Worm (Caenorhabditis elegans) whole organism, early embryonic: ENCODE results near the gene sms-1.
A peak's percentile ranks its signal among the peaks of the same experiment; 100 is the strongest.

Experiments
- B0310.2 ChIP-seq: sonication (generic microtip); optimal IDR thresholded peaks from 2 replicates; lab custom pipeline; 2016; ENCODE audit warnings: mild to moderate bottlenecking, missing genetic modification characterization, missing compliant biosample characterization
- F13C5.2 ChIP-seq: sonication (generic microtip); optimal IDR thresholded peaks from 2 replicates; lab custom pipeline; 2017; ENCODE audit warnings: mild to moderate bottlenecking, missing genetic modification characterization, inconsistent platforms, missing compliant biosample characterization
- aly-1 ChIP-seq: sonication (generic microtip); optimal IDR thresholded peaks from 2 replicates; lab custom pipeline; 2016; ENCODE audit warnings: missing genetic modification characterization, missing compliant biosample characterization
- ama-1 ChIP-seq: fragments of 150-350 bp; optimal IDR thresholded peaks from 2 replicates; lab custom pipeline; 2014
- ceh-13 ChIP-seq: fragments of 200-800 bp; sonication (Bioruptor generic); optimal IDR thresholded peaks from 2 replicates; lab custom pipeline; 2018; ENCODE audit warnings: mild to moderate bottlenecking, missing genetic modification characterization, missing compliant biosample characterization
- ceh-36 ChIP-seq: sonication (generic microtip); optimal IDR thresholded peaks from 2 replicates; lab custom pipeline; 2016; ENCODE audit warnings: missing genetic modification characterization, inconsistent platforms, missing compliant biosample characterization
- ets-7 ChIP-seq: sonication (generic microtip); optimal IDR thresholded peaks from 2 replicates; lab custom pipeline; 2016; ENCODE audit warnings: missing genotype, missing genetic modification characterization, missing compliant biosample characterization
- flt-1 ChIP-seq: fragments of 200-800 bp; sonication (Bioruptor generic); IDR thresholded peaks from 2 replicates; pipeline ENCODE4 v1.3.6; 2022; ENCODE audit warnings: missing genetic modification characterization, missing compliant biosample characterization
- hmbx-1 ChIP-seq: sonication (generic microtip); optimal IDR thresholded peaks from 2 replicates; lab custom pipeline; 2016; ENCODE audit warnings: mild to moderate bottlenecking, missing genetic modification characterization, missing compliant biosample characterization
- hmg-4 ChIP-seq: fragments of 200-800 bp; sonication (Bioruptor generic); optimal IDR thresholded peaks from 2 replicates; lab custom pipeline; 2018; ENCODE audit warnings: mild to moderate bottlenecking, missing genetic modification characterization, missing compliant biosample characterization
- hnd-1 ChIP-seq: sonication (generic microtip); optimal IDR thresholded peaks from 2 replicates; lab custom pipeline; 2016; ENCODE audit warnings: missing genetic modification characterization, missing compliant biosample characterization
- pes-1 ChIP-seq: fragments of 200-800 bp; sonication (Bioruptor generic); IDR thresholded peaks from 2 replicates; pipeline ENCODE4 v1.3.6; 2022; ENCODE audit warnings: missing genetic modification reagents, missing genetic modification characterization, missing compliant biosample characterization
- scrt-1 ChIP-seq: fragments of 200-800 bp; sonication (Bioruptor generic); IDR thresholded peaks from 2 replicates; pipeline ENCODE4 v1.3.6; 2022; ENCODE audit warnings: missing genetic modification characterization, missing compliant biosample characterization
- sea-1 ChIP-seq: fragments of 200-800 bp; sonication (Bioruptor generic); conservative IDR thresholded peaks from 2 replicates; pipeline ENCODE4 v1.3.6; 2022; ENCODE audit warnings: missing genetic modification characterization, missing compliant biosample characterization
- tbx-11 ChIP-seq: fragments of 200-800 bp; sonication (Bioruptor generic); IDR thresholded peaks from 2 replicates; pipeline ENCODE4 v1.3.6; 2022; ENCODE audit warnings: missing genetic modification characterization, missing compliant biosample characterization
- tbx-37 ChIP-seq: fragments of 200-800 bp; sonication (Bioruptor generic); conservative IDR thresholded peaks from 2 replicates; pipeline ENCODE4 v1.3.6; 2022; ENCODE audit warnings: missing genetic modification reagents, missing genetic modification characterization, missing compliant biosample characterization
- tra-4 ChIP-seq: sonication (generic microtip); optimal IDR thresholded peaks from 2 replicates; lab custom pipeline; 2017; ENCODE audit warnings: missing genetic modification characterization, missing compliant biosample characterization

Gene sms-1

DNA sequence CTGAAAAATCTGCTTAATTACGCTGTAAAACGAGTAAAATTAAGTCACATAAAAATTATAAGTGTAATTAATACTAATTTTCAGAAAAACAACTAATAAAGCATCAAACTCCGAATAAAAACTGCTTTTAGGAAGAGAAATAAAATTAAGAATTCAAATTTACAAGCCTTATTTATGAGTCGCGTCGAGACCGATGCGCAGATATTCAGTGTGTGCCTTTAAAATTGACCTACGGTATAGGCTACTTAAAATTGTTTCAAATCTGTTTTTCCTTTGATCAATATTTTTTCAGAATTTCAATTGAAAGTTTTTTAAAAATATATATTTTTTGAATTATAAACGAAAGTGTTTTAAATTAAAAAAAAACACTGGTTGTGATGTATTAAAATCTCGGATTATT lies at the start of gene sms-1:
Gene sms-1, minus strand, starts transcription at position 6 of the 400 bp plus-strand sequence.
- TF ChIP-seq aly-1 (tag; lab: Kevin White, UChicago) (no peak), pes-1 (GFP tag; lab: Robert Waterston, UW) (no peak), flt-1 (no peak), ceh-13 (GFP tag; lab: Kevin White, UChicago) (no peak), hmbx-1 (tag; lab: Kevin White, UChicago) (no peak), tbx-37 (GFP tag; lab: Robert Waterston, UW) (no peak), sea-1 (no peak), scrt-1 (GFP tag; lab: Robert Waterston, UW) (no peak)

DNA sequence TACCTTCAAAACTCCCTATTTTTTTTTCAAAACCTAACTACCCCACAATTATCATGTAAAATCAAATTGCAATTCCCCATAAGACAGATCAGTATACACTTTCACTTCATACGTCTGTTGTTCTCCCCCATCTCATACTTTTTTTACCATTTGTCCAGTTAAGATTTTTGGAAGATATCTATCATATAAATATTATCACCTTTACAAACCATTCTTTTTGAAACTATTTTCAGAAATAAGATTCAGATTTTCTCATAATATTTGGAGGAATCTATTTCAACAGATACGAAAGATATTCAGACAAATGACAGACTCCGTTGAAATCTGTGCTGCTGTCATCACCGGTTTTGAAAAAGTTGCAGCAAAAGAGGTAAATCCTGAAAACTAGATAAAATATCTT lies 29.8 kb upstream of the sms-1 start, which contains the start of gene M04B2.2:
Gene M04B2.2, plus strand, starts transcription at position 301 of the 400 bp plus-strand sequence.
- TF ChIP-seq tbx-37 (GFP tag; lab: Robert Waterston, UW): no peak
- TF ChIP-seq hmg-4 (GFP tag; lab: Kevin White, UChicago): no peak
- no peak for TF ChIP-seq scrt-1 (GFP tag; lab: Robert Waterston, UW)
- TF ChIP-seq hmbx-1 (tag; lab: Kevin White, UChicago): no peak
- no peak for TF ChIP-seq tbx-11 (GFP tag; lab: Robert Waterston, UW)
- TF ChIP-seq B0310.2: no peak
- no peak for TF ChIP-seq pes-1 (GFP tag; lab: Robert Waterston, UW)
- TF ChIP-seq ama-1 (lab: Kevin White, UChicago): no peak
- no peak for TF ChIP-seq ets-7 (tag; lab: Kevin White, UChicago)
- TF ChIP-seq hnd-1 (tag; lab: Kevin White, UChicago): no peak
- TF ChIP-seq sea-1: no peak
- TF ChIP-seq F13C5.2 (tag; lab: Kevin White, UChicago): no peak
- no peak for TF ChIP-seq ceh-36 (tag; lab: Kevin White, UChicago)
- no peak for TF ChIP-seq ceh-13 (GFP tag; lab: Kevin White, UChicago)
- TF ChIP-seq flt-1: no peak
- no peak for TF ChIP-seq tra-4 (tag; lab: Kevin White, UChicago)
- TF ChIP-seq aly-1 (tag; lab: Kevin White, UChicago): no peak

DNA sequence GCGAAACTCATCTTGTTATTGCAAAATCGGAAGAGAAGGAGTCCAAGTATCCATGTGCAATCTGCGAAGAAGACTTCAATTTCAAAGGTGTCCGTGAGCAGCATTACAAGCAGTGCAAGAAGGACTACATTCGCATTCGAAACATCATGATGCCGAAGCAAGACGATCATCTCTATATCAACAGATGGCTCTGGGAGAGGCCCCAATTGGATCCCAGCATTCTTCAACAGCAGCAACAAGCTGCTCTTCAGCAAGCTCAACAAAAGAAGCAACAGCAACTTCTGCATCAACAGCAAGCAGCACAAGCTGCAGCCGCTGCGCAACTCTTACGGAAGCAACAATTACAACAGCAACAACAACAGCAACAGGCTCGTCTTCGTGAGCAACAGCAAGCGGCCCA lies 28.2 kb upstream of the sms-1 start:
- TF ChIP-seq hnd-1 (tag; lab: Kevin White, UChicago): no peak
- TF ChIP-seq tra-4 (tag; lab: Kevin White, UChicago): no peak
- TF ChIP-seq ama-1 (lab: Kevin White, UChicago): no peak
- no peak for TF ChIP-seq F13C5.2 (tag; lab: Kevin White, UChicago)
- TF ChIP-seq ceh-36 (tag; lab: Kevin White, UChicago): no peak
- no peak for TF ChIP-seq hmg-4 (GFP tag; lab: Kevin White, UChicago)
- no peak for TF ChIP-seq hmbx-1 (tag; lab: Kevin White, UChicago)
- TF ChIP-seq tbx-11 (GFP tag; lab: Robert Waterston, UW): no peak
- TF ChIP-seq ceh-13 (GFP tag; lab: Kevin White, UChicago): no peak
- no peak for TF ChIP-seq tbx-37 (GFP tag; lab: Robert Waterston, UW)
- no peak for TF ChIP-seq B0310.2
- TF ChIP-seq flt-1: no peak
- no peak for TF ChIP-seq pes-1 (GFP tag; lab: Robert Waterston, UW)
- TF ChIP-seq sea-1: no peak
- TF ChIP-seq scrt-1 (GFP tag; lab: Robert Waterston, UW): no peak
- no peak for TF ChIP-seq ets-7 (tag; lab: Kevin White, UChicago)
- no peak for TF ChIP-seq aly-1 (tag; lab: Kevin White, UChicago)

DNA sequence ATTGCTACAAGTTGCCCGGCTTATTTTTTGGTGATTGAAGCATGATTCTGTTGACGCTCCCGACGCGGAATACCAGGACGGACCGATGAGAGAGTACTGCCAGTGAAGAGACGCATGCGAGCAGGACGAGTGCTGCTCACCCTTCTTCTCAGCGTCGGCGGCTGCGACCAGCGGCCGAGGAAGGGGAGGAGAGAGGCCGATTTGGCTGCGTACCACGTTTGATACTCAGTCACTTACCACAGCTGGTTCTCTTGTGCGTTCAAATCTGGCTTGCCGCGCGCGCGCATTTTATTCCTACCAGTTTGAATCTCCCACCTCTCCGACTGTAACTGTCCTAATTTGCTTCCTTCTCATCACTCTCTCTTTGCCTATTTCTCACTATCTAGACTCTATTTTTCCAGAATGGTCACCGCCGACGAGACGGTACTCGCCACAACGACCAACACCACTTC lies 26.3 kb upstream of the sms-1 start, which contains the start of gene mep-1:
Gene mep-1, plus strand, starts transcription at position 402 of the 452 bp plus-strand sequence.
- TF ChIP-seq hnd-1 (tag; lab: Kevin White, UChicago) (no peak), pes-1 (GFP tag; lab: Robert Waterston, UW) (peak; percentile 58)

DNA sequence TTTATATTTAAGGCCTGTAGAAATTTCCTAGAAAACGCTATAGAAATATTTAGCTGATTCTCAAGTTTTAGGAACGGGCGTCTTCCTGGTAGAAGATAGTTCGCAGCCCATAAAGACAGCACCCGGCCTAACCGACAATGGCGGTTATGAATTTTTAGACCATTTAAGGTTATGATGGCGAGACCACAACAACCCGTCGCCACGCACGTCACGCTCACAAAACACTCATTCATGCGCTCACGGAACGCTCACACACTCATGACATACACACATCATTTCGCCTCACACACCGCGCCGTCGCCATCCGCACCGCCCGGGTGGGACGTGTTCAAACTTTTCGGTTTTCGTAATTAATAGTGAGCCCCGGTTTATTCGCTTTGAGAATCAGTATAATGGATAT lies 25.7 kb upstream of the sms-1 start:
- no peak for TF ChIP-seq hmbx-1 (tag; lab: Kevin White, UChicago)
- TF ChIP-seq tbx-37 (GFP tag; lab: Robert Waterston, UW): no peak
- TF ChIP-seq ets-7 (tag; lab: Kevin White, UChicago): no peak
- TF ChIP-seq B0310.2: no peak
- TF ChIP-seq scrt-1 (GFP tag; lab: Robert Waterston, UW): no peak
- TF ChIP-seq sea-1: no peak
- TF ChIP-seq ceh-13 (GFP tag; lab: Kevin White, UChicago): no peak
- no peak for TF ChIP-seq hmg-4 (GFP tag; lab: Kevin White, UChicago)

DNA sequence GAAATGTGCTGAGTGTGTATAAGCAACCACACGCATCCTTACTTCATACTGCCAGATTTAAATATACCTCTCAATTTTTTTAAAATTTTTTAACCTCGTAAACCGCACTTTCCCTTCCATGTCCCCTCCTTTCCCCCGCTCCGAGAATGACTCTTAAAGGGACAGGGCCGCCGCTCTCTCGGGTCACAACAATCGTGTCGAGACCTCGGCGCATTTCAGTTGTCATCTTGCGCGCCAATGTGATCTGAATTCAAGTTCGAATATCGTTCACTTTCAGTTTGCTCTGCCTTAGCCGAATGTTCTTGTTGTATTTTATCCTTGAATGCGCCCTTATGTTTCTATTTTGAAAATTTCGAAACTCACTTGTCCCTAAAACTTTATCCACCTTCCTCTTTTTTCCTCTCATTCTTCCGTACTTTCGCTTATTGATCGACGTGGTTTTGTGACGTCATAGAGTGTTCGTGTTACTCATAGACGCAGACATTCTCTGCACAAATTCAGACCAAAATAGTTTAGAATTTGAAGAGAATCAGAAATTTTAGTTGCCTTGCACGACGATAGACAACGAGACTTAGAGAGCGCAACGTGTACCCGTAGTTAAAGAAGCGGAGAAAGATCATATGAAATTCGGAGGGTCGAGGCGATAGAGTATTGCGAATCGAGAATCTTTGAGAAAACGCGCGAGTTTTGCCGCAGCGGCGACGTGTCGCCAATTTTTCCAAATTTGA lies 24.4 kb upstream of the sms-1 start:
- TF ChIP-seq ama-1 (lab: Kevin White, UChicago) (peak; percentile 12), aly-1 (tag; lab: Kevin White, UChicago) (no peak)

DNA sequence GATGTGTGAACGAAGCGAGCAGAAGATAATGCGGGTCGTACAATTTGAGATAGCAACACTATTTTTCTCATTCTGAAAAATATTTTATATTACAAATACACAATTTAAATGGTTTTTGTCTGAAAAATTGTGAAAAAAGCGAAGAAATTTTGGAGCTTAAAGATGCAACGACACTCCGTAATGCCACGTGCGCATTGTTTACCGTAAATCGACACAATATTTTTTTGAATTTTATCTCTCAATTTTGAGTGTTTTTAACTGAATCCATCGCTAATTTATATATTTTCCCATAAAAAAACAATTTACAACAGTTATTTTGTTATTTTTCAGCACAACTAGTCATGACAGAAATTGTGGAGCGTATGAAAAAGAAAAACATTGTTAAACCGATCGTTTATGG lies 23.0 kb upstream of the sms-1 start, which contains the start of the genes M04B2.4 and gfl-1:
Gene M04B2.4, minus strand, starts transcription at position 72 of the 400 bp plus-strand sequence.
Gene gfl-1, plus strand, starts transcription at position 331 of the 400 bp plus-strand sequence.
- TF ChIP-seq ama-1 (lab: Kevin White, UChicago) (no peak), ceh-13 (GFP tag; lab: Kevin White, UChicago) (no peak), sea-1 (no peak), pes-1 (GFP tag; lab: Robert Waterston, UW) (no peak), aly-1 (tag; lab: Kevin White, UChicago) (no peak), flt-1 (no peak), hnd-1 (tag; lab: Kevin White, UChicago) (no peak), ceh-36 (tag; lab: Kevin White, UChicago) (no peak), tbx-11 (GFP tag; lab: Robert Waterston, UW) (no peak), hmbx-1 (tag; lab: Kevin White, UChicago) (no peak)
